Worm (Caenorhabditis elegans) whole organism, mixed stage, embryonic: ENCODE measurements around the gene ZK1321.1.
A peak's percentile ranks its signal among the peaks of the same experiment; 100 is the strongest.

Experiments
- M03D4.4 ChIP-seq: sonication (generic microtip); optimal IDR thresholded peaks from 2 replicates; lab custom pipeline; 2017; ENCODE audit warnings: mild to moderate bottlenecking, missing genetic modification characterization, missing compliant biosample characterization
- blmp-1 ChIP-seq: fragments of 150-350 bp; optimal IDR thresholded peaks from 2 replicates; lab custom pipeline; 2014; ENCODE audit warnings: missing biosample characterization, missing genetic modification characterization
- ceh-39 ChIP-seq: fragments of 150-350 bp; optimal IDR thresholded peaks from 2 replicates; lab custom pipeline; 2014; ENCODE audit warnings: missing biosample characterization, missing genetic modification characterization
- ceh-43 ChIP-seq: fragments of 200-800 bp; sonication (Bioruptor generic); optimal IDR thresholded peaks from 2 replicates; lab custom pipeline; 2018; ENCODE audit warnings: mild to moderate bottlenecking, missing genetic modification characterization, moderate library complexity, missing compliant biosample characterization
- ceh-83 ChIP-seq: fragments of 200-800 bp; sonication (Bioruptor generic); optimal IDR thresholded peaks from 2 replicates; lab custom pipeline; 2018; ENCODE audit warnings: mild to moderate bottlenecking, missing genetic modification characterization, missing compliant biosample characterization
- ces-1 ChIP-seq: fragments of 150-350 bp; optimal IDR thresholded peaks from 2 replicates; lab custom pipeline; 2014; ENCODE audit warnings: missing biosample characterization, missing genetic modification reagents, missing genetic modification characterization
- drap-1 ChIP-seq: fragments of 200-800 bp; sonication (Bioruptor generic); optimal IDR thresholded peaks from 3 replicates; lab custom pipeline; 2018; ENCODE audit warnings: mild to moderate bottlenecking, missing genetic modification characterization, missing compliant biosample characterization
- elt-1 ChIP-seq: sonication (generic microtip); optimal IDR thresholded peaks from 2 replicates; lab custom pipeline; 2017; ENCODE audit warnings: missing genetic modification characterization, mild to moderate bottlenecking, missing compliant biosample characterization, antibody characterized with exemption, moderate library complexity, borderline replicate concordance; ENCODE audit not compliant: insufficient read depth
- elt-3 ChIP-seq: fragments of 150-350 bp; optimal IDR thresholded peaks from 2 replicates; lab custom pipeline; 2014; ENCODE audit warnings: missing biosample characterization, missing genetic modification characterization
- flh-1 ChIP-seq: fragments of 200-800 bp; sonication (Bioruptor generic); optimal IDR thresholded peaks from 2 replicates; lab custom pipeline; 2018; ENCODE audit warnings: mild to moderate bottlenecking, missing genetic modification characterization, moderate library complexity, missing compliant biosample characterization
- ham-2 ChIP-seq: fragments of 200-800 bp; sonication (Bioruptor generic); optimal IDR thresholded peaks from 2 replicates; lab custom pipeline; 2018; ENCODE audit warnings: mild to moderate bottlenecking, missing genetic modification characterization, missing compliant biosample characterization
- hlh-1 ChIP-seq: fragments of 150-350 bp; optimal IDR thresholded peaks from 2 replicates; lab custom pipeline; 2014; ENCODE audit warnings: missing biosample characterization, missing genetic modification reagents, missing genetic modification characterization
- lin-32 ChIP-seq: fragments of 200-800 bp; sonication (Bioruptor generic); optimal IDR thresholded peaks from 2 replicates; lab custom pipeline; 2018; ENCODE audit warnings: mild to moderate bottlenecking, missing genetic modification characterization, missing compliant biosample characterization
- lsy-2 ChIP-seq: fragments of 150-350 bp; optimal IDR thresholded peaks from 2 replicates; lab custom pipeline; 2014; ENCODE audit warnings: missing biosample characterization, missing genetic modification characterization
- mab-5 ChIP-seq: fragments of 150-350 bp; optimal IDR thresholded peaks from 2 replicates; lab custom pipeline; 2014; ENCODE audit warnings: missing biosample characterization, missing genetic modification characterization
- mep-1 ChIP-seq: fragments of 150-350 bp; optimal IDR thresholded peaks from 2 replicates; lab custom pipeline; 2017; ENCODE audit warnings: missing biosample characterization, missing genetic modification reagents, missing genetic modification characterization, inconsistent platforms
- mls-2 ChIP-seq: sonication (generic microtip); optimal IDR thresholded peaks from 2 replicates; lab custom pipeline; 2016; ENCODE audit warnings: mild to moderate bottlenecking, missing genetic modification characterization, moderate library complexity, missing compliant biosample characterization
- nhr-12 ChIP-seq: fragments of 150-350 bp; optimal IDR thresholded peaks from 2 replicates; lab custom pipeline; 2014; ENCODE audit warnings: missing biosample characterization, missing genetic modification characterization
- nhr-2 ChIP-seq: fragments of 150-350 bp; optimal IDR thresholded peaks from 2 replicates; lab custom pipeline; 2014; ENCODE audit warnings: missing biosample characterization, missing genetic modification characterization
- nhr-237 ChIP-seq: fragments of 150-350 bp; optimal IDR thresholded peaks from 2 replicates; lab custom pipeline; 2014; ENCODE audit warnings: missing biosample characterization, missing genetic modification characterization
- nhr-28 ChIP-seq: fragments of 150-350 bp; optimal IDR thresholded peaks from 2 replicates; lab custom pipeline; 2014; ENCODE audit warnings: missing biosample characterization, missing genetic modification characterization
- nhr-76 ChIP-seq: sonication (generic microtip); optimal IDR thresholded peaks from 2 replicates; lab custom pipeline; 2017; ENCODE audit warnings: missing biosample characterization, missing genetic modification characterization
- pha-4 ChIP-seq: fragments of 150-350 bp; optimal IDR thresholded peaks from 2 replicates; lab custom pipeline; 2018; ENCODE audit warnings: missing biosample characterization, missing genetic modification reagents, missing genetic modification characterization
- sem-2 ChIP-seq: fragments of 200-800 bp; sonication (Bioruptor generic); optimal IDR thresholded peaks from 2 replicates; lab custom pipeline; 2018; ENCODE audit warnings: mild to moderate bottlenecking, missing genetic modification characterization, missing compliant biosample characterization
- snpc-4 ChIP-seq: fragments of 150-350 bp; optimal IDR thresholded peaks from 2 replicates; lab custom pipeline; 2014; ENCODE audit warnings: missing biosample characterization, missing genetic modification characterization
- sptf-1 ChIP-seq: sonication (generic microtip); optimal IDR thresholded peaks from 2 replicates; lab custom pipeline; 2017; ENCODE audit warnings: mild to moderate bottlenecking, missing genetic modification characterization, moderate library complexity, missing compliant biosample characterization
- unc-120 ChIP-seq: sonication (generic microtip); optimal IDR thresholded peaks from 2 replicates; lab custom pipeline; 2017; ENCODE audit warnings: missing genetic modification characterization, missing compliant biosample characterization; ENCODE audit not compliant: poor library complexity, severe bottlenecking
- unc-39 ChIP-seq: fragments of 150-350 bp; optimal IDR thresholded peaks from 2 replicates; lab custom pipeline; 2014; ENCODE audit warnings: missing biosample characterization, missing genetic modification characterization
- unc-62 ChIP-seq: fragments of 150-350 bp; optimal IDR thresholded peaks from 2 replicates; lab custom pipeline; 2014; ENCODE audit warnings: missing biosample characterization, missing genetic modification reagents, missing genetic modification characterization
- zip-8 ChIP-seq: fragments of 150-350 bp; optimal IDR thresholded peaks from 2 replicates; lab custom pipeline; 2014; ENCODE audit warnings: missing biosample characterization, missing genetic modification characterization
- ztf-11 ChIP-seq: fragments of 150-350 bp; optimal IDR thresholded peaks from 2 replicates; lab custom pipeline; 2014; ENCODE audit warnings: missing biosample characterization, missing genetic modification characterization

Gene ZK1321.1

DNA sequence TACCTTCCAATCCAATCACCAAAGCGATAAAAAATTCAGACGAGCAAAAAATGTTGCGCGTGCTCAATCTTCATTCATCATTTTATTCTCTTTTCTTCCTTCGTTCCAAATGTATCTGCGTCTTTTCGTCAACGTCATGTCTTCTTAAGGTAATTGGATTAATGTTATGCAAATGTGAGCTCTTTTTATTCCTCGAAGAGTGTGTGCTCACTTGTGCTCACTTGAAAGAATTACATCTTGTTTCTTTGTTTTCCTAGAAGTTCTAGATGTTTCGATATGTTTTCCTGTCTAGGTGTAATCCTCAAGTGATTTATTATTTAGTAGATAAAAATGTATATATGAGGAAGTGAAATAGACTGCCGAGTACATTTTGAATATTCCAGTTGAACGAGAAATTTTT lies 1.6 kb downstream of the ZK1321.1 start:
- TF ChIP-seq nhr-12 (tag; lab: Kevin White, UChicago): no peak
- TF ChIP-seq nhr-28 (tag; lab: Kevin White, UChicago): no peak
- no peak for TF ChIP-seq zip-8 (tag; lab: Kevin White, UChicago)
- peak; percentile 81 for TF ChIP-seq ces-1 (GFP tag; lab: Kevin White, UChicago)
- TF ChIP-seq flh-1 (GFP tag; lab: Kevin White, UChicago): no peak

ce11 chrII:9757651-9758282 lies 3.9 kb downstream of the ZK1321.1 start, which contains the start of gene shk-1:
Gene shk-1 (plus strand): TSS chrII:9758232.
- TF ChIP-seq nhr-237 (tag; lab: Kevin White, UChicago): no peak
- no peak for TF ChIP-seq elt-3
- peak; percentile 55 for TF ChIP-seq unc-120 (tag; lab: Kevin White, UChicago)
- no peak for TF ChIP-seq zip-8 (tag; lab: Kevin White, UChicago)
- peak; percentile 86 for TF ChIP-seq hlh-1 (tag; lab: Kevin White, UChicago)
- no peak for TF ChIP-seq unc-62 (GFP tag; lab: Kevin White, UChicago)
- TF ChIP-seq elt-1 (tag; lab: Kevin White, UChicago): no peak

DNA sequence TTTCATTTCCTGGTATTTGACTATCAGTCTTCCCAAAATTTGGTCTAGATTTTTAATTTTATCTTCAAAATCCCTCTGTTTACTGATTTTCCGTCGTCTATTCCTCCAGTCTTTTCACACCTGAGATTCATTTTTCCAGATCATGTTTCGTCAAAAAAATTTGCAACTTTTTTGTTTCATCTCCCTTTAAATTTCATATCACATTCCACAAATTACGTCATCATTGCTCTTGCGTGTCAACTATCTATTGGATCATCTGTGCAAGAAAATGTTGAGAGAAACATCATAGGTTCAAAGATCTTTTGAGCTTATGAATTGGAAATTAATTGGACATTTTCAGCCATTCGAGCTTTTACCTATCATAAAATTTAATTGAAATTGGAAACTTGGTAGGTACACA lies 5.6 kb downstream of the ZK1321.1 start:
- no peak for TF ChIP-seq ceh-39 (tag; lab: Kevin White, UChicago)
- no peak for TF ChIP-seq flh-1 (GFP tag; lab: Kevin White, UChicago)
- no peak for TF ChIP-seq snpc-4 (tag; lab: Kevin White, UChicago)
- TF ChIP-seq nhr-76 (tag; lab: Kevin White, UChicago): no peak
- TF ChIP-seq ceh-43 (GFP tag; lab: Kevin White, UChicago): no peak
- TF ChIP-seq zip-8 (tag; lab: Kevin White, UChicago): peak; percentile 56
- no peak for TF ChIP-seq unc-120 (tag; lab: Kevin White, UChicago)

- TF ChIP-seq hlh-1 (tag; lab: Kevin White, UChicago) (peak; percentile 69), unc-120 (tag; lab: Kevin White, UChicago) (peak; percentile 38), drap-1 (GFP tag; lab: Kevin White, UChicago) (no peak)
These were observed 10.9 kb downstream of the ZK1321.1 start for ce11 chrII:9764696-9765095.

ce11 chrII:9769797-9770520 lies 16.1 kb downstream of the ZK1321.1 start, which contains the start of gene aqp-10:
Gene aqp-10 (minus strand): TSS chrII:9769847.
- TF ChIP-seq pha-4 (peak; percentile 32), lsy-2 (tag; lab: Kevin White, UChicago) (peak; percentile 20), snpc-4 (tag; lab: Kevin White, UChicago) (no peak), flh-1 (GFP tag; lab: Kevin White, UChicago) (no peak)
- TF ChIP-seq, all 35 proteins: peak for 2

DNA sequence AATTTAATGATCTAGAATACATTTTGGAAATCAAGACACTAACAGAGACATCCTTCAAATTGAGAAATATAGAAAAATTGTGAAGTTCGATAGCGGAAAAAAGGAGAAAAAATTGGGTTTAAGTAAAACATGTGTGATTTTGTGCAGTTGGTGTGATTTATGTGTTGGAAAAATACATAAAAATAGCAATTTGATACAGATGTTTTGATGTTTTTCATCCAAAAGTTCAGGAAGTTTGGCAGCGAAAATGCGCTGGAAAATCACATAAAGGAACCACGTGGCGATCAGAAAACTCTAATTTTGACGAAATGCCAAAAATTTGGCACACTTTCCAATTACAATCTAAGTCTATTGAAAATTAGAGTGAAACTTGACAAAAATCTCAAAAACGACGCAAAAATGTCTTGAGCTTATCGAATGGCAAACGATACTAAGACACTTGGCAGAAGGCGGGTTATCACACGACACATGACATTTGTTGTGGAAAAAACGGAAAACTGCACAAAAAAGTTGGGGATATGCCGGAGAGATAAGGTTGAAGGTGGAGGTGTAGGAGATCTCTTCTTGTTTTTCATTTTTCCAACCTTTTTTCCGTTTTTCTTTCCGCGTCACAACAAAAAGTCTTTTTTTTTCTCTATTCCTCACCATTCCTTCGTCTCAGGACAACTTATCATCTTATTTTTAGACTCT lies 20.2 kb downstream of the ZK1321.1 start, which contains the start of gene ZK1321.4:
ZK1321.4 (minus strand) TSS at position 51 of the 690 bp plus-strand sequence.
- TF ChIP-seq sptf-1 (no peak), hlh-1 (tag; lab: Kevin White, UChicago) (peak; percentile 19)

DNA sequence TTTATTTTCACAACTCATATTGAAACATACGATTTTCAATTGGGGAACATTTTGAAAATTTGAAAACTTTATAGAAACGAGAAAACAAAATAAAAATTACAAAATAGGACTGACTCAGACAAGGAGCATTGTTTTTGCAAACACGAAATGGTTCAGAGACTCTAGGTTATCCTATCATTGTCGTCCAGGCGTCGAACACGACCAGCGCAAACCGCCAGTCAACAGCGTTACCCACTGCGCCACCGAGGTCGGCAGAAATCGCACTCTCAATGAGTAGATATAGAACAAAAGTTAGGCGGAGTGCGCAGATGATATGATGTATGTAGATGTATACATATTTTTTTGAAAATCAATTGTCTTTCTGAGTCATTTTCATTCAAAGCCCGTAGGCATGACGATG lies 20.8 kb downstream of the ZK1321.1 start:
- TF ChIP-seq mab-5 (tag; lab: Kevin White, UChicago) (no peak), ztf-11 (peak; percentile 73), drap-1 (GFP tag; lab: Kevin White, UChicago) (peak; percentile 89), blmp-1 (tag; lab: Kevin White, UChicago) (no peak), ceh-39 (tag; lab: Kevin White, UChicago) (no peak), lin-32 (GFP tag; lab: Kevin White, UChicago) (peak; percentile 79), M03D4.4 (tag; lab: Kevin White, UChicago) (peak; percentile 89), hlh-1 (tag; lab: Kevin White, UChicago) (peak; percentile 79), nhr-76 (tag; lab: Kevin White, UChicago) (no peak), mep-1 (tag; lab: Kevin White, UChicago) (no peak), lsy-2 (tag; lab: Kevin White, UChicago) (no peak), pha-4 (peak; percentile 78), unc-39 (no peak), nhr-28 (tag; lab: Kevin White, UChicago) (no peak), nhr-237 (tag; lab: Kevin White, UChicago) (peak; percentile 1), ceh-43 (GFP tag; lab: Kevin White, UChicago) (peak; percentile 73), ceh-83 (peak; percentile 86), ces-1 (GFP tag; lab: Kevin White, UChicago) (no peak), zip-8 (tag; lab: Kevin White, UChicago) (no peak), flh-1 (GFP tag; lab: Kevin White, UChicago) (peak; percentile 70), ham-2 (peak; percentile 68), elt-1 (tag; lab: Kevin White, UChicago) (peak; percentile 69), mls-2 (tag; lab: Kevin White, UChicago) (peak; percentile 88), nhr-2 (no peak), sem-2 (peak; percentile 85)
